Fruit fly (Drosophila melanogaster) whole organism, embryonic: ENCODE measurements around the gene CG15741.

Experiments
- Ada2b ChIP-seq: fragments of 200-800 bp; sonication (Bioruptor generic); IDR thresholded peaks from 2 replicates; pipeline ENCODE4 v1.3.6; 2022; ENCODE audit warnings: missing biosample characterization, missing genetic modification characterization
- Adf1 ChIP-seq: fragments of 200-800 bp; sonication (Bioruptor generic); IDR thresholded peaks from 2 replicates; pipeline ENCODE4 v1.3.6; 2022; ENCODE audit warnings: missing biosample characterization, missing genetic modification characterization
- Asciz ChIP-seq: fragments of 200-800 bp; sonication (Bioruptor generic); optimal IDR thresholded peaks from 2 replicates; lab custom pipeline; 2017; ENCODE audit warnings: missing biosample characterization, mild to moderate bottlenecking, missing genetic modification characterization, missing genetic modification reagents
- Blimp-1 ChIP-seq: fragments of 200-800 bp; sonication (Bioruptor generic); optimal IDR thresholded peaks from 3 replicates; lab custom pipeline; 2018; ENCODE audit warnings: missing biosample characterization, missing genetic modification characterization, mild to moderate bottlenecking, moderate library complexity, missing genetic modification reagents
- CG1024 ChIP-seq: fragments of 200-800 bp; sonication (Bioruptor generic); IDR thresholded peaks from 2 replicates; pipeline ENCODE4 v1.3.6; 2022; ENCODE audit warnings: missing biosample characterization, missing genetic modification characterization
- CG10654 ChIP-seq: fragments of 200-800 bp; sonication (Bioruptor generic); optimal IDR thresholded peaks from 2 replicates; lab custom pipeline; 2016; ENCODE audit warnings: missing biosample characterization, missing genetic modification characterization
- CG11504 ChIP-seq: fragments of 200-800 bp; sonication (Bioruptor generic); optimal IDR thresholded peaks from 3 replicates; lab custom pipeline; 2019; ENCODE audit warnings: missing biosample characterization, mild to moderate bottlenecking, missing genetic modification characterization, moderate library complexity
- CG12219 ChIP-seq: fragments of 200-800 bp; sonication (Bioruptor generic); optimal IDR thresholded peaks from 3 replicates; lab custom pipeline; 2018; ENCODE audit warnings: missing biosample characterization, mild to moderate bottlenecking, missing genetic modification characterization
- CG12236 ChIP-seq: fragments of 200-800 bp; sonication (Bioruptor generic); optimal IDR thresholded peaks from 2 replicates; lab custom pipeline; 2016; ENCODE audit warnings: missing biosample characterization, missing genetic modification characterization
- CG13296 ChIP-seq: fragments of 200-800 bp; sonication (Bioruptor generic); optimal IDR thresholded peaks from 3 replicates; lab custom pipeline; 2018; ENCODE audit warnings: missing biosample characterization, mild to moderate bottlenecking, missing genetic modification characterization
- CG13624 ChIP-seq: fragments of 200-800 bp; sonication (Bioruptor generic); optimal IDR thresholded peaks from 2 replicates; lab custom pipeline; 2016; ENCODE audit warnings: missing biosample characterization, missing genetic modification characterization
- CG14014 ChIP-seq: fragments of 200-800 bp; sonication (Bioruptor generic); IDR thresholded peaks from 2 replicates; pipeline ENCODE4 v1.3.6; 2022; ENCODE audit warnings: missing biosample characterization, missing genetic modification characterization
- CG17361 ChIP-seq: fragments of 200-800 bp; sonication (Bioruptor generic); IDR thresholded peaks from 3 replicates; pipeline ENCODE4 v1.3.6; 2022; ENCODE audit warnings: missing biosample characterization, missing genetic modification characterization
- CG17385 ChIP-seq: fragments of 200-800 bp; sonication (Bioruptor generic); optimal IDR thresholded peaks from 3 replicates; lab custom pipeline; 2018; ENCODE audit warnings: missing biosample characterization, mild to moderate bottlenecking, missing genetic modification characterization
- CG17829 ChIP-seq: fragments of 200-800 bp; optimal IDR thresholded peaks from 2 replicates; lab custom pipeline; 2019; ENCODE audit warnings: missing biosample characterization, mild to moderate bottlenecking, missing genetic modification characterization, moderate library complexity
- CG6689 ChIP-seq: fragments of 200-800 bp; sonication (Bioruptor generic); IDR thresholded peaks from 2 replicates; pipeline ENCODE4 v1.3.6; 2022; ENCODE audit warnings: missing biosample characterization, missing genetic modification characterization
- CG6791 ChIP-seq: fragments of 200-800 bp; sonication (Bioruptor generic); IDR thresholded peaks from 3 replicates; pipeline ENCODE4 v1.3.6; 2022; ENCODE audit warnings: missing biosample characterization, missing genetic modification characterization; ENCODE audit not compliant: partially characterized antibody
- CG7928 ChIP-seq: fragments of 200-800 bp; sonication (Bioruptor generic); optimal IDR thresholded peaks from 2 replicates; lab custom pipeline; 2017; ENCODE audit warnings: missing biosample characterization, mild to moderate bottlenecking, missing genetic modification characterization
- Doc2 ChIP-seq: fragments of 200-800 bp; sonication (Bioruptor generic); IDR thresholded peaks from 2 replicates; pipeline ENCODE4 v1.3.6; 2022; ENCODE audit warnings: missing biosample characterization, missing genetic modification characterization
- Drgx ChIP-seq: fragments of 200-800 bp; sonication (Bioruptor generic); IDR thresholded peaks from 2 replicates; pipeline ENCODE4 v1.3.6; 2022; ENCODE audit warnings: missing biosample characterization, missing genetic modification characterization
- GATAe ChIP-seq: fragments of 200-800 bp; sonication (Bioruptor generic); conservative IDR thresholded peaks from 2 replicates; pipeline ENCODE4 v1.3.6; 2022; ENCODE audit warnings: missing biosample characterization, missing genetic modification characterization
- Gug ChIP-seq: fragments of 200-800 bp; sonication (Bioruptor generic); IDR thresholded peaks from 4 replicates; pipeline ENCODE4 v1.3.6; 2022; ENCODE audit warnings: missing biosample characterization, missing genetic modification characterization
- HmgD ChIP-seq: fragments of 200-800 bp; sonication (Bioruptor generic); optimal IDR thresholded peaks from 3 replicates; lab custom pipeline; 2016; ENCODE audit warnings: missing biosample characterization, missing genetic modification characterization
- HmgZ ChIP-seq: fragments of 200-800 bp; sonication (Bioruptor generic); optimal IDR thresholded peaks from 2 replicates; lab custom pipeline; 2018; ENCODE audit warnings: missing biosample characterization, mild to moderate bottlenecking, missing genetic modification characterization
- Hmx ChIP-seq: fragments of 200-800 bp; sonication (Bioruptor generic); optimal IDR thresholded peaks from 2 replicates; lab custom pipeline; 2016; ENCODE audit warnings: missing biosample characterization, missing genetic modification characterization
- Hr39 ChIP-seq: fragments of >200 bp; optimal IDR thresholded peaks from 2 replicates; lab custom pipeline; 2017
- Lhr ChIP-seq: fragments of 200-800 bp; sonication (Bioruptor generic); optimal IDR thresholded peaks from 3 replicates; lab custom pipeline; 2017; ENCODE audit warnings: mild to moderate bottlenecking, missing biosample characterization, missing genetic modification reagents, missing genetic modification characterization
- NC2β ChIP-seq: fragments of 200-800 bp; sonication (Bioruptor generic); optimal IDR thresholded peaks from 2 replicates; lab custom pipeline; 2016; ENCODE audit warnings: missing biosample characterization, missing genetic modification characterization
- Nf-YA ChIP-seq: fragments of 200-800 bp; sonication (Bioruptor generic); IDR thresholded peaks from 2 replicates; pipeline ENCODE4 v1.3.6; 2022; ENCODE audit warnings: missing biosample characterization, missing genetic modification characterization
- Oaz ChIP-seq: fragments of 200-800 bp; sonication (Bioruptor generic); IDR thresholded peaks from 2 replicates; pipeline ENCODE4 v1.3.6; 2022; ENCODE audit warnings: missing biosample characterization, missing genetic modification characterization
- Scr ChIP-seq: fragments of 200-800 bp; sonication (Bioruptor generic); IDR thresholded peaks from 2 replicates; pipeline ENCODE4 v1.3.6; 2022; ENCODE audit warnings: missing biosample characterization, missing genetic modification characterization; ENCODE audit not compliant: partially characterized antibody
- Sox102F ChIP-seq: fragments of 200-800 bp; sonication (Bioruptor generic); optimal IDR thresholded peaks from 2 replicates; lab custom pipeline; 2018; ENCODE audit warnings: missing biosample characterization, mild to moderate bottlenecking, missing genetic modification characterization, moderate library complexity
- Usf ChIP-seq: fragments of 200-800 bp; sonication (Bioruptor generic); optimal IDR thresholded peaks from 2 replicates; lab custom pipeline; 2017; ENCODE audit warnings: missing genotype, missing biosample characterization, missing genetic modification characterization
- Xrp1 ChIP-seq: fragments of 200-800 bp; sonication (Bioruptor generic); IDR thresholded peaks from 2 replicates; pipeline ENCODE4 v1.3.6; 2022; ENCODE audit warnings: missing biosample characterization, missing genetic modification characterization
- aop ChIP-seq: fragments of 200-800 bp; sonication (Bioruptor generic); IDR thresholded peaks from 2 replicates; pipeline ENCODE4 v1.3.6; 2022; ENCODE audit warnings: missing biosample characterization, missing genetic modification characterization
- bab2 ChIP-seq: fragments of 200-800 bp; sonication (Bioruptor generic); optimal IDR thresholded peaks from 2 replicates; lab custom pipeline; 2016; ENCODE audit warnings: missing biosample characterization, missing genetic modification characterization
- dysf ChIP-seq: fragments of 200-800 bp; sonication (Bioruptor generic); IDR thresholded peaks from 3 replicates; pipeline ENCODE4 v1.3.6; 2022; ENCODE audit warnings: missing biosample characterization, missing genetic modification characterization
- eyg ChIP-seq: fragments of 200-800 bp; sonication (Bioruptor generic); optimal IDR thresholded peaks from 3 replicates; lab custom pipeline; 2016; ENCODE audit warnings: missing biosample characterization, missing genetic modification characterization
- fd3F ChIP-seq: fragments of 200-800 bp; sonication (Bioruptor generic); optimal IDR thresholded peaks from 2 replicates; lab custom pipeline; 2018; ENCODE audit warnings: missing biosample characterization, mild to moderate bottlenecking, missing genetic modification characterization, moderate library complexity
- gt ChIP-seq: fragments of 200-800 bp; sonication (Bioruptor generic); IDR thresholded peaks from 2 replicates; pipeline ENCODE4 v1.3.6; 2022; ENCODE audit warnings: missing biosample characterization, missing genetic modification characterization
- hth ChIP-seq: fragments of >200 bp; optimal IDR thresholded peaks from 2 replicates; lab custom pipeline; 2017; ENCODE audit warnings: inconsistent platforms
- otp ChIP-seq: fragments of 200-800 bp; sonication (Bioruptor generic); IDR thresholded peaks from 3 replicates; pipeline ENCODE4, ENCODE4 v1.3.6; 2022; ENCODE audit warnings: missing biosample characterization, missing genetic modification characterization
- pan ChIP-seq, 4 experiments: fragments of >200 bp in 3 of 4; fragments of 200-800 bp in 1 of 4; sonication (Bioruptor generic) in 1 of 4; optimal IDR thresholded peaks in 3 of 4; IDR thresholded peaks in 1 of 4; 2 replicates each; pipeline versions ENCODE4 v1.3.6 to Lab custom; 2017 to 2022; ENCODE audit warnings: missing biosample characterization in 2 of 4, missing genetic modification characterization in 2 of 4, mixed read lengths in 1 of 4
- pfk ChIP-seq: fragments of 200-800 bp; sonication (Bioruptor generic); optimal IDR thresholded peaks from 2 replicates; lab custom pipeline; 2018; ENCODE audit warnings: missing biosample characterization, mild to moderate bottlenecking, missing genetic modification characterization, moderate library complexity
- pho ChIP-seq: fragments of 200-800 bp; sonication (Bioruptor generic); optimal IDR thresholded peaks from 2 replicates; lab custom pipeline; 2016; ENCODE audit warnings: missing biosample characterization, missing genetic modification characterization
- row ChIP-seq: fragments of 200-800 bp; sonication (Bioruptor generic); IDR thresholded peaks from 3 replicates; pipeline ENCODE4 v1.3.6; 2022; ENCODE audit warnings: missing biosample characterization, missing genetic modification characterization
- sc ChIP-seq, 3 experiments: fragments of >200 bp in 2 of 3; fragments of 200-800 bp in 1 of 3; sonication (Bioruptor generic) in 1 of 3; optimal IDR thresholded peaks; 2 replicates in 2 of 3; 3 replicates in 1 of 3; lab custom pipeline; 2017; ENCODE audit warnings: mild to moderate bottlenecking in 1 of 3, missing biosample characterization in 1 of 3, missing genetic modification characterization in 1 of 3, missing genetic modification reagents in 1 of 3
- sim ChIP-seq: fragments of 200-800 bp; sonication (Bioruptor generic); IDR thresholded peaks from 2 replicates; pipeline ENCODE4 v1.3.6; 2022; ENCODE audit warnings: missing biosample characterization, missing genetic modification characterization
- tup ChIP-seq: fragments of 200-800 bp; sonication (Bioruptor generic); optimal IDR thresholded peaks from 2 replicates; lab custom pipeline; 2016; ENCODE audit warnings: missing biosample characterization, mild to moderate bottlenecking, missing genetic modification characterization, moderate library complexity
- vfl ChIP-seq: fragments of 200-800 bp; sonication (Bioruptor generic); optimal IDR thresholded peaks from 2 replicates; lab custom pipeline; 2016; ENCODE audit warnings: missing biosample characterization, missing genetic modification characterization
- vnd ChIP-seq: fragments of 200-800 bp; sonication (Bioruptor generic); IDR thresholded peaks from 3 replicates; pipeline ENCODE4 v1.3.6; 2022; ENCODE audit warnings: missing biosample characterization, missing genetic modification characterization; ENCODE audit not compliant: partially characterized antibody
- wek ChIP-seq: fragments of 200-800 bp; sonication (Bioruptor generic); optimal IDR thresholded peaks from 3 replicates; lab custom pipeline; 2018; ENCODE audit warnings: missing biosample characterization, mild to moderate bottlenecking, missing genetic modification characterization, moderate library complexity

CG15741 gene

dm6 chrX:11823003-11823402, 14.8 kb downstream of the CG15741 start (continued):
- no peak for TF ChIP-seq tup
- TF ChIP-seq Nf-YA (GFP tag; lab: Robert Waterston, UW), result no peak
- TF ChIP-seq CG13624, result no peak
- TF ChIP-seq Usf (GFP tag; lab: Kevin White, UChicago), result no peak
- TF ChIP-seq otp (GFP tag; lab: Robert Waterston, UW), result no peak
- no peak for TF ChIP-seq CG17829 (tag; lab: Kevin White, UChicago)
- TF ChIP-seq sc (optimal IDR thresholded peaks at IDR 0.05; lab: Kevin White, UChicago), result no peak
- TF ChIP-seq sc (GFP tag; optimal IDR thresholded peaks at IDR 0.05; lab: Kevin White, UChicago), result no peak
- TF ChIP-seq CG6689 (GFP tag; lab: Robert Waterston, UW), result 0 out of 2 replicates have a peak, but pooled peaks have one; percentile 21
- TF ChIP-seq dysf, result no peak
- peak; percentile 70 for TF ChIP-seq Asciz (GFP tag; lab: Kevin White, UChicago)
- TF ChIP-seq HmgD (GFP tag; lab: Kevin White, UChicago), result no peak
- TF ChIP-seq NC2β (GFP tag; lab: Kevin White, UChicago), result peak; percentile 43
- no peak for TF ChIP-seq CG1024 (GFP tag; lab: Robert Waterston, UW)
- no peak for TF ChIP-seq vfl
- TF ChIP-seq pfk, result peak; percentile 77
- no peak for TF ChIP-seq Scr (GFP tag; lab: Robert Waterston, UW)
- TF ChIP-seq Blimp-1 (GFP tag; lab: Kevin White, UChicago), result no peak
- no peak for TF ChIP-seq GATAe (GFP tag; lab: Robert Waterston, UW)
- peak; percentile 8 for TF ChIP-seq CG10654 (GFP tag; lab: Kevin White, UChicago)
- peak; percentile 22 for TF ChIP-seq CG17385 (GFP tag; lab: Kevin White, UChicago)
- TF ChIP-seq wek (GFP tag; lab: Kevin White, UChicago), result peak; percentile 78
- no peak for TF ChIP-seq vnd (GFP tag; lab: Robert Waterston, UW)
- no peak for TF ChIP-seq Sox102F
- no peak for TF ChIP-seq CG17361 (GFP tag; lab: Robert Waterston, UW)
- no peak for TF ChIP-seq bab2 (GFP tag; lab: Kevin White, UChicago)
- no peak for TF ChIP-seq Lhr
- TF ChIP-seq Gug (GFP tag; lab: Robert Waterston, UW), result no peak
- TF ChIP-seq gt (GFP tag; lab: Robert Waterston, UW), result no peak
- no peak for TF ChIP-seq CG12219
- TF ChIP-seq sim (GFP tag; lab: Robert Waterston, UW), result no peak
- TF ChIP-seq hth (lab: Kevin White, UChicago), result no peak
- TF ChIP-seq Xrp1 (GFP tag; lab: Robert Waterston, UW), result peak; percentile 30; the same call in 1 of the 2 replicates
- no peak for TF ChIP-seq CG6791 (GFP tag; lab: Robert Waterston, UW)
- TF ChIP-seq row, result peak; percentile 31; the same call in 1 of the 3 replicates
- no peak for TF ChIP-seq eyg
- TF ChIP-seq Hr39 (lab: Kevin White, UChicago), result no peak
- no peak for TF ChIP-seq CG14014 (GFP tag; lab: Robert Waterston, UW)
- no peak for TF ChIP-seq Adf1 (GFP tag; lab: Robert Waterston, UW)
- TF ChIP-seq CG13296 (GFP tag; lab: Kevin White, UChicago), result no peak
- TF ChIP-seq pho (GFP tag; lab: Kevin White, UChicago), result no peak
- no peak for TF ChIP-seq aop (GFP tag; lab: Robert Waterston, UW)
- TF ChIP-seq fd3F (GFP tag; lab: Kevin White, UChicago), result no peak
- no peak for TF ChIP-seq Doc2 (GFP tag; lab: Robert Waterston, UW)
- no peak for TF ChIP-seq CG11504 (tag; lab: Kevin White, UChicago)
- TF ChIP-seq pan (optimal IDR thresholded peaks at IDR 0.05; lab: Kevin White, UChicago), result no peak
- peak in 1 of 2 experiments; percentile 32 for TF ChIP-seq pan (GFP tag; optimal IDR thresholded peaks at IDR 0.05 in 1 of 2, IDR thresholded peaks at IDR 0.05 in 1 of 2)
- no peak for TF ChIP-seq CG12236 (GFP tag; lab: Kevin White, UChicago)
- no peak for TF ChIP-seq Ada2b
- TF ChIP-seq Oaz (GFP tag; lab: Robert Waterston, UW), result no peak
- TF ChIP-seq Hmx (GFP tag; lab: Kevin White, UChicago), result no peak
- TF ChIP-seq HmgZ (tag; lab: Kevin White, UChicago), result peak; percentile 21
- no peak for TF ChIP-seq CG7928 (GFP tag; lab: Kevin White, UChicago)
- peak; percentile 63 for TF ChIP-seq Drgx
